Worm (Caenorhabditis elegans) whole organism, L1 larva: Measurements from ENCODE around the gene nep-8.

ENCODE experiments used
- C34B4.2 ChIP-seq: sonication (generic microtip); optimal IDR thresholded peaks from 2 replicates; lab custom pipeline; 2017; ENCODE audit warnings: mild to moderate bottlenecking, missing genetic modification characterization, missing compliant biosample characterization
- Y116A8C.19 ChIP-seq: sonication (generic microtip); optimal IDR thresholded peaks from 2 replicates; lab custom pipeline; 2016; ENCODE audit warnings: missing compliant biosample characterization, missing genetic modification characterization, borderline replicate concordance
- aly-2 ChIP-seq: fragments of 150-350 bp; optimal IDR thresholded peaks from 2 replicates; lab custom pipeline; 2014; ENCODE audit warnings: missing biosample characterization, missing genetic modification characterization
- ama-1 ChIP-seq: fragments of 150-350 bp; optimal IDR thresholded peaks from 2 replicates; lab custom pipeline; 2014
- ceh-8 ChIP-seq: fragments of 200-800 bp; sonication (Bioruptor generic); optimal IDR thresholded peaks from 2 replicates; lab custom pipeline; 2018; ENCODE audit warnings: mild to moderate bottlenecking, missing genetic modification characterization, moderate library complexity, missing compliant biosample characterization
- ceh-82 ChIP-seq, 3 experiments: fragments of 150-350 bp in 1 of 3; sonication (generic microtip) in 2 of 3; optimal IDR thresholded peaks; 2 replicates each; lab custom pipeline; 2014 to 2017; ENCODE audit warnings: missing biosample characterization in 3 of 3, missing genetic modification characterization in 3 of 3
- ceh-90 ChIP-seq: sonication (generic microtip); optimal IDR thresholded peaks from 2 replicates; lab custom pipeline; 2016; ENCODE audit warnings: missing genetic modification characterization, missing compliant biosample characterization
- dsc-1 ChIP-seq: sonication (generic microtip); optimal IDR thresholded peaks from 2 replicates; lab custom pipeline; 2016; ENCODE audit warnings: mild to moderate bottlenecking, missing genetic modification characterization, missing compliant biosample characterization
- efl-3 ChIP-seq: fragments of 200-800 bp; sonication (Bioruptor generic); optimal IDR thresholded peaks from 2 replicates; lab custom pipeline; 2018; ENCODE audit warnings: mild to moderate bottlenecking, missing genetic modification characterization, missing compliant biosample characterization
- egl-27 ChIP-seq, 2 experiments: fragments of 150-350 bp in 1 of 2; sonication (generic microtip); optimal IDR thresholded peaks; 3 replicates each; lab custom pipeline; 2017 to 2018; ENCODE audit warnings: missing biosample characterization in 2 of 2, missing genetic modification characterization in 2 of 2, missing genetic modification reagents in 2 of 2
- grh-1 ChIP-seq: fragments of 200-800 bp; sonication (Bioruptor generic); IDR thresholded peaks from 2 replicates; pipeline ENCODE4 v1.3.6; 2022; ENCODE audit warnings: missing genetic modification reagents, missing genetic modification characterization, missing compliant biosample characterization
- hlh-17 ChIP-seq: fragments of 200-800 bp; sonication (Bioruptor generic); optimal IDR thresholded peaks from 2 replicates; lab custom pipeline; 2018; ENCODE audit warnings: missing genetic modification characterization, mild to moderate bottlenecking, missing compliant biosample characterization, moderate library complexity, borderline replicate concordance
- hlh-4 ChIP-seq: sonication (generic microtip); optimal IDR thresholded peaks from 2 replicates; lab custom pipeline; 2016; ENCODE audit warnings: mild to moderate bottlenecking, missing genetic modification characterization, missing compliant biosample characterization
- hpl-2 ChIP-seq: fragments of 150-350 bp; optimal IDR thresholded peaks from 2 replicates; lab custom pipeline; 2014; ENCODE audit warnings: missing biosample characterization, missing genetic modification reagents, missing genetic modification characterization
- irx-1 ChIP-seq: sonication (generic microtip); optimal IDR thresholded peaks from 2 replicates; lab custom pipeline; 2016; ENCODE audit warnings: missing genetic modification characterization, missing compliant biosample characterization
- lir-3 ChIP-seq: sonication (generic microtip); optimal IDR thresholded peaks from 2 replicates; lab custom pipeline; 2016; ENCODE audit warnings: mild to moderate bottlenecking, missing genetic modification characterization, moderate library complexity, missing compliant biosample characterization; ENCODE audit not compliant: poor library complexity
- lsy-2 ChIP-seq, 2 experiments: fragments of 150-350 bp; optimal IDR thresholded peaks; 2 replicates each; lab custom pipeline; 2014; ENCODE audit warnings: missing biosample characterization in 2 of 2, missing genetic modification characterization in 2 of 2
- mdl-1 ChIP-seq, 2 experiments: fragments of 150-350 bp; optimal IDR thresholded peaks; 2 replicates each; lab custom pipeline; 2014 to 2017; ENCODE audit warnings: missing biosample characterization in 2 of 2, missing genetic modification characterization in 2 of 2, inconsistent platforms in 1 of 2
- mef-2 ChIP-seq: fragments of 150-350 bp; optimal IDR thresholded peaks from 2 replicates; lab custom pipeline; 2014; ENCODE audit warnings: missing biosample characterization, missing genetic modification characterization
- nhr-19 ChIP-seq: fragments of 200-800 bp; sonication (Bioruptor generic); conservative IDR thresholded peaks from 2 replicates; pipeline ENCODE4 v1.3.6; 2022; ENCODE audit warnings: missing genetic modification characterization, missing compliant biosample characterization
- nhr-20 ChIP-seq: sonication (generic microtip); optimal IDR thresholded peaks from 2 replicates; lab custom pipeline; 2016; ENCODE audit warnings: mild to moderate bottlenecking, missing genetic modification characterization, missing compliant biosample characterization
- nhr-237 ChIP-seq: fragments of 150-350 bp; optimal IDR thresholded peaks from 2 replicates; lab custom pipeline; 2014; ENCODE audit warnings: missing biosample characterization, missing genetic modification characterization
- nhr-28 ChIP-seq: fragments of 150-350 bp; optimal IDR thresholded peaks from 2 replicates; lab custom pipeline; 2014; ENCODE audit warnings: missing biosample characterization, missing genetic modification characterization
- nhr-47 ChIP-seq: sonication (generic microtip); optimal IDR thresholded peaks from 2 replicates; lab custom pipeline; 2016; ENCODE audit warnings: mild to moderate bottlenecking, missing genetic modification characterization, moderate library complexity, missing compliant biosample characterization
- nhr-76 ChIP-seq: sonication (generic microtip); optimal IDR thresholded peaks from 2 replicates; lab custom pipeline; 2017; ENCODE audit warnings: missing biosample characterization, missing genetic modification characterization
- nhr-85 ChIP-seq: sonication (generic microtip); peaks from one replicate; lab custom pipeline; 2016; ENCODE audit warnings: missing genetic modification characterization, inconsistent platforms, missing compliant biosample characterization
- nhr-90 ChIP-seq: sonication (generic microtip); optimal IDR thresholded peaks from 2 replicates; lab custom pipeline; 2016; ENCODE audit warnings: mild to moderate bottlenecking, missing genetic modification characterization, missing compliant biosample characterization; ENCODE audit not compliant: poor library complexity
- pag-3 ChIP-seq: sonication (generic microtip); optimal IDR thresholded peaks from 2 replicates; lab custom pipeline; 2017; ENCODE audit warnings: missing genetic modification characterization, mild to moderate bottlenecking, missing compliant biosample characterization, antibody characterized with exemption, borderline replicate concordance; ENCODE audit not compliant: insufficient read depth
- skn-1 ChIP-seq: fragments of 150-350 bp; optimal IDR thresholded peaks from 2 replicates; lab custom pipeline; 2014; ENCODE audit warnings: missing biosample characterization, missing genetic modification characterization
- sox-4 ChIP-seq: sonication (generic microtip); optimal IDR thresholded peaks from 2 replicates; lab custom pipeline; 2016; ENCODE audit warnings: missing genetic modification characterization, missing compliant biosample characterization
- sptf-1 ChIP-seq: fragments of 150-350 bp; optimal IDR thresholded peaks from 2 replicates; lab custom pipeline; 2014; ENCODE audit warnings: missing biosample characterization, missing genetic modification characterization
- sup-37 ChIP-seq: fragments of 200-800 bp; sonication (Bioruptor generic); optimal IDR thresholded peaks from 2 replicates; lab custom pipeline; 2018; ENCODE audit warnings: mild to moderate bottlenecking, missing genetic modification characterization, missing compliant biosample characterization
- swsn-7 ChIP-seq: sonication (generic microtip); optimal IDR thresholded peaks from 2 replicates; lab custom pipeline; 2016; ENCODE audit warnings: missing genetic modification characterization, missing compliant biosample characterization
- unc-62 ChIP-seq: fragments of 150-350 bp; optimal IDR thresholded peaks from 2 replicates; lab custom pipeline; 2014; ENCODE audit warnings: missing biosample characterization, missing genetic modification reagents, missing genetic modification characterization
- unc-98 ChIP-seq: fragments of 200-800 bp; sonication (Bioruptor generic); IDR thresholded peaks from 2 replicates; pipeline ENCODE4 v1.3.6; 2022; ENCODE audit warnings: missing genetic modification characterization, missing compliant biosample characterization
- zip-4 ChIP-seq: fragments of 200-800 bp; sonication (Bioruptor generic); optimal IDR thresholded peaks from 2 replicates; lab custom pipeline; 2018; ENCODE audit warnings: mild to moderate bottlenecking, missing genetic modification characterization, moderate library complexity, missing compliant biosample characterization

nep-8 gene

ce11 chrII:3374779-3375178, 28.9 kb upstream of the nep-8 start, which contains the start of gene bath-10:
TSS of gene bath-10 (plus strand) at chrII:3375079.
- TF ChIP-seq nhr-76 (tag; lab: Kevin White, UChicago) = no peak
- TF ChIP-seq sptf-1 = no peak
- no peak for TF ChIP-seq nhr-237 (tag; lab: Kevin White, UChicago)
- TF ChIP-seq grh-1 (GFP tag; lab: Robert Waterston, UW) = no peak
- no peak for TF ChIP-seq mef-2
- no peak for TF ChIP-seq lsy-2 (tag; optimal IDR thresholded peaks at IDR 0.05; lab: Kevin White, UChicago)

- no peak for TF ChIP-seq hpl-2 (GFP tag; lab: Kevin White, UChicago)
- TF ChIP-seq egl-27 (tag; optimal IDR thresholded peaks at IDR 0.05; lab: Kevin White, UChicago) = no peak
Observed at ce11 chrII:3375302-3375701, 28.3 kb upstream of the nep-8 start.

ce11 chrII:3376789-3377188, 26.8 kb upstream of the nep-8 start, which contains the start of gene bath-9:
TSS of gene bath-9 (plus strand) at chrII:3377089.
- TF ChIP-seq C34B4.2 (tag; lab: Kevin White, UChicago) (no peak), nhr-19 (GFP tag; lab: Robert Waterston, UW) (no peak), zip-4 (GFP tag; lab: Kevin White, UChicago) (no peak), unc-62 (GFP tag; lab: Kevin White, UChicago) (no peak), ceh-8 (GFP tag; lab: Kevin White, UChicago) (no peak)

ce11 chrII:3378275-3378674, 25.4 kb upstream of the nep-8 start, which contains the start of gene Y49F6C.2:
TSS of gene Y49F6C.2 (plus strand) at chrII:3378575.
- TF ChIP-seq irx-1 (tag; lab: Kevin White, UChicago) = no peak
- TF ChIP-seq ceh-82 (tag; optimal IDR thresholded peaks at IDR 0.05; lab: Kevin White, UChicago) = no peak
- TF ChIP-seq mef-2 = no peak
- TF ChIP-seq nhr-47 (tag; lab: Kevin White, UChicago) = no peak
- no peak for TF ChIP-seq aly-2 (tag; lab: Kevin White, UChicago)
- no peak for TF ChIP-seq lir-3 (tag; lab: Kevin White, UChicago)
- no peak for TF ChIP-seq hlh-17 (GFP tag; lab: Kevin White, UChicago)
- no peak for TF ChIP-seq nhr-20

ce11 chrII:3381510-3381909, 22.1 kb upstream of the nep-8 start, which contains the start of gene T06D4.1:
TSS of gene T06D4.1 (plus strand) at chrII:3381830.
- TF ChIP-seq ceh-90 (no peak), skn-1 (tag; lab: Kevin White, UChicago) (no peak), hlh-4 (tag; lab: Kevin White, UChicago) (no peak), sox-4 (tag; lab: Kevin White, UChicago) (no peak), sup-37 (GFP tag; lab: Kevin White, UChicago) (no peak), mdl-1 (tag; optimal IDR thresholded peaks at IDR 0.05; lab: Kevin White, UChicago) (no peak), efl-3 (no peak), unc-98 (GFP tag; lab: Robert Waterston, UW) (no peak), ama-1 (no peak), nhr-20 (no peak), dsc-1 (no peak), nhr-28 (no peak), C34B4.2 (tag; lab: Kevin White, UChicago) (no peak), swsn-7 (tag; lab: Kevin White, UChicago) (no peak), Y116A8C.19 (tag; lab: Kevin White, UChicago) (no peak), pag-3 (tag; lab: Kevin White, UChicago) (no peak), nhr-85 (tag; lab: Kevin White, UChicago) (no peak), nhr-90 (tag; lab: Kevin White, UChicago) (no peak), zip-4 (GFP tag; lab: Kevin White, UChicago) (no peak)
